Fruit fly (Drosophila melanogaster) whole organism, adult: Measurements from ENCODE around the gene drpr.

ENCODE experiments used
- CG11617 ChIP-seq: fragments of 200-800 bp; sonication (Bioruptor generic); optimal IDR thresholded peaks from 2 replicates; lab custom pipeline; 2017; ENCODE audit warnings: mild to moderate bottlenecking, missing biosample characterization, missing genetic modification reagents, missing genetic modification characterization
- CG12768 ChIP-seq: fragments of 200-800 bp; sonication (Bioruptor generic); optimal IDR thresholded peaks from 2 replicates; lab custom pipeline; 2017; ENCODE audit warnings: missing biosample characterization, missing genetic modification characterization, mild to moderate bottlenecking, moderate library complexity, missing genetic modification reagents
- CG14711 ChIP-seq: fragments of 200-800 bp; sonication (Bioruptor generic); optimal IDR thresholded peaks from 2 replicates; lab custom pipeline; 2018; ENCODE audit warnings: missing biosample characterization, mild to moderate bottlenecking, missing genetic modification characterization, moderate library complexity
- CG1620 ChIP-seq: fragments of 200-800 bp; sonication (Bioruptor generic); optimal IDR thresholded peaks from 2 replicates; lab custom pipeline; 2016; ENCODE audit warnings: missing biosample characterization, missing genetic modification characterization
- CG33017 ChIP-seq: fragments of 200-800 bp; sonication (Bioruptor generic); optimal IDR thresholded peaks from 2 replicates; lab custom pipeline; 2018; ENCODE audit warnings: missing biosample characterization, mild to moderate bottlenecking, missing genetic modification characterization, moderate library complexity
- CG5204 ChIP-seq: fragments of 200-800 bp; sonication (Bioruptor generic); optimal IDR thresholded peaks from 2 replicates; lab custom pipeline; 2016; ENCODE audit warnings: missing biosample characterization, missing genetic modification characterization
- CG7045 ChIP-seq: fragments of 200-800 bp; sonication (Bioruptor generic); optimal IDR thresholded peaks from 2 replicates; lab custom pipeline; 2017; ENCODE audit warnings: missing biosample characterization, mild to moderate bottlenecking, missing genetic modification characterization
- CG7101 ChIP-seq: fragments of 200-800 bp; sonication (Bioruptor generic); optimal IDR thresholded peaks from 2 replicates; lab custom pipeline; 2018; ENCODE audit warnings: missing biosample characterization, mild to moderate bottlenecking, missing genetic modification characterization, moderate library complexity
- Clk ChIP-seq: fragments of 200-800 bp; sonication (Bioruptor generic); optimal IDR thresholded peaks from 2 replicates; lab custom pipeline; 2017; ENCODE audit warnings: missing biosample characterization, missing genetic modification characterization
- Crg-1 ChIP-seq: fragments of 200-800 bp; sonication (Bioruptor generic); optimal IDR thresholded peaks from 2 replicates; lab custom pipeline; 2016; ENCODE audit warnings: missing biosample characterization, missing genetic modification characterization
- Hr96 ChIP-seq: fragments of 200-800 bp; sonication (Bioruptor generic); optimal IDR thresholded peaks from 2 replicates; lab custom pipeline; 2016; ENCODE audit warnings: missing biosample characterization, missing genetic modification characterization
- Mnt ChIP-seq: fragments of 200-800 bp; sonication (Bioruptor generic); optimal IDR thresholded peaks from 2 replicates; lab custom pipeline; 2016; ENCODE audit warnings: missing biosample characterization, mild to moderate bottlenecking, missing genetic modification characterization
- bab1 ChIP-seq: fragments of 200-800 bp; sonication (Bioruptor generic); optimal IDR thresholded peaks from 3 replicates; lab custom pipeline; 2019; ENCODE audit warnings: missing biosample characterization, mild to moderate bottlenecking, missing genetic modification characterization, moderate library complexity
- cic ChIP-seq: fragments of 200-800 bp; sonication (Bioruptor generic); optimal IDR thresholded peaks from 2 replicates; lab custom pipeline; 2017; ENCODE audit warnings: missing biosample characterization, mild to moderate bottlenecking, missing genetic modification characterization, moderate library complexity
- cnc ChIP-seq, 2 experiments: fragments of >200 bp; optimal IDR thresholded peaks; 2 replicates each; lab custom pipeline; 2017
- kay ChIP-seq: fragments of 200-800 bp; sonication (Bioruptor generic); peaks from one replicate; lab custom pipeline; 2016; ENCODE audit warnings: missing biosample characterization, missing genetic modification characterization, borderline replicate concordance
- ovo ChIP-seq: fragments of 200-800 bp; sonication (Bioruptor generic); optimal IDR thresholded peaks from 2 replicates; lab custom pipeline; 2016; ENCODE audit warnings: missing biosample characterization, missing genetic modification characterization
- pad ChIP-seq: fragments of 200-800 bp; sonication (Bioruptor generic); optimal IDR thresholded peaks from 3 replicates; lab custom pipeline; 2017; ENCODE audit warnings: missing biosample characterization, missing genetic modification characterization, mild to moderate bottlenecking, moderate library complexity, missing genetic modification reagents
- tj ChIP-seq: fragments of 200-800 bp; sonication (Bioruptor generic); optimal IDR thresholded peaks from 3 replicates; lab custom pipeline; 2017; ENCODE audit warnings: missing biosample characterization, mild to moderate bottlenecking, missing genetic modification characterization, moderate library complexity
- toe ChIP-seq: fragments of 200-800 bp; sonication (Bioruptor generic); optimal IDR thresholded peaks from 2 replicates; lab custom pipeline; 2016; ENCODE audit warnings: missing biosample characterization, missing genetic modification characterization

The drpr gene

dm6 chr3L:1738375-1739328 lies 7.7 kb upstream of the drpr start, which contains the start of gene Gk2:
TSS of gene Gk2 (plus strand) at chr3L:1738407.
- TF ChIP-seq toe (no peak), CG14711 (tag; lab: Kevin White, UChicago) (no peak), tj (GFP tag; lab: Kevin White, UChicago) (no peak), Mnt (GFP tag; lab: Kevin White, UChicago) (peak; percentile 27), CG12768 (GFP tag; lab: Kevin White, UChicago) (peak; percentile 13), ovo (GFP tag; lab: Kevin White, UChicago) (no peak), Crg-1 (GFP tag; lab: Kevin White, UChicago) (no peak), CG5204 (GFP tag; lab: Kevin White, UChicago) (no peak), cic (GFP tag; lab: Kevin White, UChicago) (peak; percentile 10), Hr96 (GFP tag; lab: Kevin White, UChicago) (no peak), CG33017 (tag; lab: Kevin White, UChicago) (no peak), CG7045 (no peak)

DNA sequence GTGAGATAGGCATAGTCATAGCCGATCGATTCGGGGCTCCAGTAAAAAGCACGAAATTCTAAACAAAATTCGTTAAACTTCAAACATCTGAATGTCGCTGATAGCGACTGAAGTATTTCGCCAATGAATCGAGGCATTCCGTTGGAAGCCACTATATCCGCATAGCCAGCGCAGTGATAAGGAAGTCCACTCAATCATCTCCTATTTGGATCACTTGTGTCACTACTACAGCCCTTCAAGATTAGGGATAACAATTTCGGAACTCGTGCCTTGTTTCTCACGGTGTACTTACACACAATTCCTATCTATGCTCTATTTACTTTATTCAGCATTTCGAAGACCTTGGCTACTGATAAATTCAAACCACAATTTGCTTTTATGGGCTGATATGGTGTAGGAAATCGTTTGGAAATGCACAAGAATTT lies 7.0 kb upstream of the drpr start, which contains the start of gene PIG-Wb:
TSS of gene PIG-Wb (minus strand) at position 209 of the 425 bp plus-strand sequence.
- no peak for TF ChIP-seq CG33017 (tag; lab: Kevin White, UChicago)
- peak; percentile 25 for TF ChIP-seq CG12768 (GFP tag; lab: Kevin White, UChicago)
- TF ChIP-seq cic (GFP tag; lab: Kevin White, UChicago): peak; percentile 41

dm6 chr3L:1735603-1736002 lies 4.7 kb upstream of the drpr start, which contains the start of gene Oseg4:
TSS of gene Oseg4 (minus strand) at chr3L:1735767.
- TF ChIP-seq CG1620 (GFP tag; lab: Kevin White, UChicago): no peak
- no peak for TF ChIP-seq ovo (GFP tag; lab: Kevin White, UChicago)
- TF ChIP-seq CG7101 (tag; lab: Kevin White, UChicago): no peak
- no peak for TF ChIP-seq CG14711 (tag; lab: Kevin White, UChicago)
- no peak for TF ChIP-seq Clk
- TF ChIP-seq cic (GFP tag; lab: Kevin White, UChicago): no peak
- TF ChIP-seq kay (GFP tag; lab: Kevin White, UChicago): no peak
- TF ChIP-seq cnc (optimal IDR thresholded peaks at IDR 0.05; lab: Kevin White, UChicago): no peak
- TF ChIP-seq pad (GFP tag; lab: Kevin White, UChicago): no peak
- TF ChIP-seq CG7045: no peak
- TF ChIP-seq CG11617: no peak
- no peak for TF ChIP-seq bab1 (GFP tag; lab: Kevin White, UChicago)
- TF ChIP-seq toe: no peak

DNA sequence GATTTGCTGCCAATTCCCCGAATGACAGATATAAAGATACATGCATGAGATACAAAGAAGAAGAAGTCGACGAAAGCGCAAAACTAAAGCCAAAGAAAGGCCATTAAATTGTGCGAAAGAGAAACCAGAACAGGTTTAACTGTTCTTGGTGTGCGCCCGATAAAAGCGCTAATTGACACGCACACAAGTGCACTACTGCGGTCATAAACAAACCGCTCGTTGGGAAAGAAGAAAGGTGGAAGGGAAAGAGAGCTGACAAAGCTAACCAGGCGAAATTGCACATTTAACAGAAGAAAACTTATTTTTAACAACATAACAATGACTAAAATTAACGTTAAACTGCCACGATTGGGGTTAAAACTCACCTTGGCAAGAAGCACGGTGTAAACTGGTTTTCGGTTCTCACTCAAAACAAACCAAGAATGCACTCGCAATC lies 729 bp downstream of the drpr start:
- TF ChIP-seq CG1620 (GFP tag; lab: Kevin White, UChicago): no peak
- TF ChIP-seq CG12768 (GFP tag; lab: Kevin White, UChicago): peak; percentile 15
- TF ChIP-seq ovo (GFP tag; lab: Kevin White, UChicago): peak; percentile 39

dm6 chr3L:1729380-1730159 lies 1.3 kb downstream of the drpr start:
- TF ChIP-seq CG5204 (GFP tag; lab: Kevin White, UChicago): no peak
- TF ChIP-seq CG14711 (tag; lab: Kevin White, UChicago): no peak
- no peak for TF ChIP-seq Hr96 (GFP tag; lab: Kevin White, UChicago)
- TF ChIP-seq kay (GFP tag; lab: Kevin White, UChicago): peak; percentile 85
- TF ChIP-seq CG11617: no peak
- TF ChIP-seq CG1620 (GFP tag; lab: Kevin White, UChicago): no peak
- TF ChIP-seq Clk: no peak
- no peak for TF ChIP-seq cnc (optimal IDR thresholded peaks at IDR 0.05; lab: Kevin White, UChicago)
- no peak for TF ChIP-seq CG7045
- no peak for TF ChIP-seq CG33017 (tag; lab: Kevin White, UChicago)
- peak; percentile 19 for TF ChIP-seq bab1 (GFP tag; lab: Kevin White, UChicago)
- peak; percentile 93 for TF ChIP-seq tj (GFP tag; lab: Kevin White, UChicago)
- TF ChIP-seq pad (GFP tag; lab: Kevin White, UChicago): no peak
- TF ChIP-seq Mnt (GFP tag; lab: Kevin White, UChicago): no peak

- peak; percentile 86 for TF ChIP-seq kay (GFP tag; lab: Kevin White, UChicago)
- TF ChIP-seq CG5204 (GFP tag; lab: Kevin White, UChicago): no peak
Observed at dm6 chr3L:1727431-1727830, 3.5 kb downstream of the drpr start.
